Worm (Caenorhabditis elegans): ENCODE results near the gene spp-2.
A peak's percentile ranks its signal among the peaks of the same experiment; 100 is the strongest.

Gene spp-2

DNA sequence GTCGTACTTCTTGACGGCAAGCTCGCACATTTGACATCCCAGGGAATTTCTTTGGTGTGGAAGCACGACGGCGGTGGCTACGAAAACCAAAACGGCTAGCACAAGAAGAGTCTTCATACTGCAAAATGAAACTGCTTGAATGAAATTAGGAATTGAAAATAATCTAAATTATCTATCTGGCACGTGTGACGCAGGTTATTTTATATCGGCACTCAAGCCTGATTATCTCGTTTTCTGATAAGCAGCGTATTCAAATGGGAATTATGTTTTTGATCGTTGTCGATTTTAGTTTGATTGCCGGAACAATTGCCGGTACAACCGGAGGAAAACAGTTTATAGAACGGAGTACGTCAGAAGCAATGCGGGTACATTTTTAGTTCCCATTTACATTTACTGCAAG is 2.0 kb upstream of the spp-2 start, which contains the start of gene spp-4:
spp-4 (minus strand) TSS at position 118 of the 400 bp plus-strand sequence.
- no peak for TF ChIP-seq ets-7 (tag; optimal IDR thresholded peaks at IDR 0.05)
- TF ChIP-seq tra-4 (tag; optimal IDR thresholded peaks at IDR 0.05), result no peak
- TF ChIP-seq hnd-1 (tag; optimal IDR thresholded peaks at IDR 0.05), result no peak
- TF ChIP-seq F13C5.2 (tag; optimal IDR thresholded peaks at IDR 0.05), result no peak
- no peak for TF ChIP-seq ceh-13 (GFP tag; optimal IDR thresholded peaks at IDR 0.05)
- TF ChIP-seq ceh-36 (tag; optimal IDR thresholded peaks at IDR 0.05), result no peak

DNA sequence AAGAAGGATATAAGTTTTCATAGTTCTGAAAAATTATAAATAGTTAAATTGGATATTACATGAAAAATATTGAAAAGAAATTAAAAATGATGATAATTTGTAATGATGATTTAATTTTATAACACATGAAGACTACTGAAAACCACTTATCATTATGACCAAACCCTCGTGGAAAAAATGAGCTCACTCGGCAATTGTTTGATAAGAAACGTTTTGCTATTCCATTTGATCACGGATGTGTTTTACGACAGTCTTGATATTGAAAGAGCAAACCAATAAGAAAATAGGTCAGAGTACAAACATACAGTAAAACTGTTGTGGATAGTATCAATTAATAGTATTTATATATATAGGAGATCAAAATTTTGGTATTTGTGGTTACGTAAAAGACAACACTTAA is 1.3 kb downstream of the spp-2 start, which contains the start of gene spp-3:
spp-3 (minus strand) TSS at position 25 of the 400 bp plus-strand sequence.
- TF ChIP-seq tbx-37 (GFP tag; conservative IDR thresholded peaks at IDR 0.05), result no peak
- no peak for TF ChIP-seq flt-1 (GFP tag; IDR thresholded peaks at IDR 0.05)
- no peak for TF ChIP-seq sea-1 (GFP tag; conservative IDR thresholded peaks at IDR 0.05)
- TF ChIP-seq hmg-4 (GFP tag; optimal IDR thresholded peaks at IDR 0.05), result no peak
- TF ChIP-seq tbx-11 (GFP tag; IDR thresholded peaks at IDR 0.05), result no peak
- TF ChIP-seq tra-4 (tag; optimal IDR thresholded peaks at IDR 0.05), result no peak
- no peak for TF ChIP-seq ets-7 (tag; optimal IDR thresholded peaks at IDR 0.05)
- TF ChIP-seq aly-1 (tag; optimal IDR thresholded peaks at IDR 0.05), result no peak
- TF ChIP-seq scrt-1 (GFP tag; IDR thresholded peaks at IDR 0.05), result no peak
- no peak for TF ChIP-seq F13C5.2 (tag; optimal IDR thresholded peaks at IDR 0.05)
- no peak for TF ChIP-seq ceh-36 (tag; optimal IDR thresholded peaks at IDR 0.05)
- no peak for TF ChIP-seq ama-1 (optimal IDR thresholded peaks at IDR 0.05)
- no peak for TF ChIP-seq B0310.2 (tag; optimal IDR thresholded peaks at IDR 0.05)
- no peak for TF ChIP-seq pes-1 (GFP tag; IDR thresholded peaks at IDR 0.05)
- TF ChIP-seq hnd-1 (tag; optimal IDR thresholded peaks at IDR 0.05), result no peak
- no peak for TF ChIP-seq ceh-13 (GFP tag; optimal IDR thresholded peaks at IDR 0.05)
- no peak for TF ChIP-seq hmbx-1 (tag; optimal IDR thresholded peaks at IDR 0.05)

DNA sequence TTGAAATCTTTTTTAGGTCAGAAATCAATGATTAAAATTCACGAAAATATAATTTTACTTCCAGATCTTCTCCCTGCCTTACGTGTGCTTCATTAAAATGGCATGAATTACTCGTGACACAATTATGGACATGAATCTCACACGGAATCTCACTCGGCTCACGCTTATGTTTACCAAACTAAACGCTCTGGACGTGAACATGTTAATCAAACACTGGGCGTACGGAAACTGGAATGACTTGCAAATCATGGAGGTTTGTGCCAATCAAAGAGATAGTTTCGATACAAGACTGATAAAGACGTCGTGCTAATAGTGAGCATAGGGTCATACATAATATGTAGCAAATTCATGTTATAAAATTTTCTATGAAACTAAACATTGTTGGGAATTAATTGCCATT is 2.1 kb downstream of the spp-2 start:
- TF ChIP-seq ceh-13 (GFP tag; optimal IDR thresholded peaks at IDR 0.05) (no peak), aly-1 (tag; optimal IDR thresholded peaks at IDR 0.05) (no peak), flt-1 (GFP tag; IDR thresholded peaks at IDR 0.05) (no peak), ceh-36 (tag; optimal IDR thresholded peaks at IDR 0.05) (no peak), sea-1 (GFP tag; conservative IDR thresholded peaks at IDR 0.05) (no peak), tbx-11 (GFP tag; IDR thresholded peaks at IDR 0.05) (no peak), ama-1 (optimal IDR thresholded peaks at IDR 0.05) (no peak), tra-4 (tag; optimal IDR thresholded peaks at IDR 0.05) (no peak), hmbx-1 (tag; optimal IDR thresholded peaks at IDR 0.05) (no peak), scrt-1 (GFP tag; IDR thresholded peaks at IDR 0.05) (no peak), ets-7 (tag; optimal IDR thresholded peaks at IDR 0.05) (no peak), F13C5.2 (tag; optimal IDR thresholded peaks at IDR 0.05) (no peak), hnd-1 (tag; optimal IDR thresholded peaks at IDR 0.05) (no peak), B0310.2 (tag; optimal IDR thresholded peaks at IDR 0.05) (no peak), pes-1 (GFP tag; IDR thresholded peaks at IDR 0.05) (no peak), hmg-4 (GFP tag; optimal IDR thresholded peaks at IDR 0.05) (no peak), tbx-37 (GFP tag; conservative IDR thresholded peaks at IDR 0.05) (no peak)

- TF ChIP-seq ets-7 (tag; optimal IDR thresholded peaks at IDR 0.05) (no peak), aly-1 (tag; optimal IDR thresholded peaks at IDR 0.05) (no peak), F13C5.2 (tag; optimal IDR thresholded peaks at IDR 0.05) (no peak), tbx-11 (GFP tag; IDR thresholded peaks at IDR 0.05) (no peak), pes-1 (GFP tag; IDR thresholded peaks at IDR 0.05) (no peak)
These were observed 3.4 kb downstream of the spp-2 start for ce11 chrX:7313236-7313635.

- TF ChIP-seq sea-1 (GFP tag; conservative IDR thresholded peaks at IDR 0.05), result no peak
- no peak for TF ChIP-seq scrt-1 (GFP tag; IDR thresholded peaks at IDR 0.05)
- TF ChIP-seq hnd-1 (tag; optimal IDR thresholded peaks at IDR 0.05), result no peak
- no peak for TF ChIP-seq flt-1 (GFP tag; IDR thresholded peaks at IDR 0.05)
- TF ChIP-seq ceh-13 (GFP tag; optimal IDR thresholded peaks at IDR 0.05), result no peak
- no peak for TF ChIP-seq ets-7 (tag; optimal IDR thresholded peaks at IDR 0.05)
- no peak for TF ChIP-seq tbx-11 (GFP tag; IDR thresholded peaks at IDR 0.05)
- no peak for TF ChIP-seq tbx-37 (GFP tag; conservative IDR thresholded peaks at IDR 0.05)
- no peak for TF ChIP-seq hmbx-1 (tag; optimal IDR thresholded peaks at IDR 0.05)
- TF ChIP-seq hmg-4 (GFP tag; optimal IDR thresholded peaks at IDR 0.05), result no peak
- TF ChIP-seq F13C5.2 (tag; optimal IDR thresholded peaks at IDR 0.05), result no peak
- TF ChIP-seq tra-4 (tag; optimal IDR thresholded peaks at IDR 0.05), result no peak
- TF ChIP-seq pes-1 (GFP tag; IDR thresholded peaks at IDR 0.05), result no peak
These were observed 4.7 kb downstream of the spp-2 start for ce11 chrX:7311870-7312269.

ce11 chrX:7309775-7310174 is 6.8 kb downstream of the spp-2 start, which contains the start of the genes his-38 and his-40:
his-38 (minus strand) TSS chrX:7309875.
his-40 (plus strand) TSS chrX:7310110.
- TF ChIP-seq hnd-1 (tag; optimal IDR thresholded peaks at IDR 0.05) (no peak), scrt-1 (GFP tag; IDR thresholded peaks at IDR 0.05) (peak; percentile 8; the same call in 1 of the 2 replicates)

DNA sequence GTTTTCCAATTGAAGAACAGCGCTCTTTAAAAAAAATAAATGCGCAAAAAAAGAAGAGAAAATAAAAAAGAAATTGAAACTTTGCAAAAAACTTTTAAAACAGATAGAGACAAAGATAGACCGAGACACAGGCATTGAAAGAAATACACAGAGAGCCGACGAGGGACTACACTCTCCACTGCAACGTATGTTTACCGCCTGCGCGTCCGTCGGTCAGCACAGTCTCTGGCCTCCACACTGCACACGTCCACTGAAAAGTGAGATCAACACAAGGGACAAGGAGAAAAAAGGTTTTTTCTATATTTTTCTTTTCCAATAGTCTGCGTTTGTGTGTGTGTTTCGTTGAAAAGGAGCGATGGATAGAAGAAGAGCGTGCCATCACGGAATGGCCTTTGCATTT is 10.2 kb downstream of the spp-2 start:
- TF ChIP-seq F13C5.2 (tag; optimal IDR thresholded peaks at IDR 0.05) (peak; percentile 8), tbx-37 (GFP tag; conservative IDR thresholded peaks at IDR 0.05) (no peak), hnd-1 (tag; optimal IDR thresholded peaks at IDR 0.05) (no peak), ceh-13 (GFP tag; optimal IDR thresholded peaks at IDR 0.05) (no peak), hmg-4 (GFP tag; optimal IDR thresholded peaks at IDR 0.05) (peak; percentile 13)

ce11 chrX:7305520-7306186 is 11.0 kb downstream of the spp-2 start, which contains the start of gene sur-5:
sur-5 (minus strand) TSS chrX:7305570.
- no peak for TF ChIP-seq aly-1 (tag; optimal IDR thresholded peaks at IDR 0.05)
- no peak for TF ChIP-seq hmbx-1 (tag; optimal IDR thresholded peaks at IDR 0.05)
- TF ChIP-seq F13C5.2 (tag; optimal IDR thresholded peaks at IDR 0.05), result no peak
- TF ChIP-seq ceh-36 (tag; optimal IDR thresholded peaks at IDR 0.05), result no peak
- TF ChIP-seq ets-7 (tag; optimal IDR thresholded peaks at IDR 0.05), result no peak
- TF ChIP-seq sea-1 (GFP tag; conservative IDR thresholded peaks at IDR 0.05), result no peak
- TF ChIP-seq ama-1 (optimal IDR thresholded peaks at IDR 0.05), result no peak
- TF ChIP-seq B0310.2 (tag; optimal IDR thresholded peaks at IDR 0.05), result no peak
- no peak for TF ChIP-seq flt-1 (GFP tag; IDR thresholded peaks at IDR 0.05)
- TF ChIP-seq tra-4 (tag; optimal IDR thresholded peaks at IDR 0.05), result no peak
- no peak for TF ChIP-seq hmg-4 (GFP tag; optimal IDR thresholded peaks at IDR 0.05)
- TF ChIP-seq scrt-1 (GFP tag; IDR thresholded peaks at IDR 0.05), result no peak
- TF ChIP-seq tbx-11 (GFP tag; IDR thresholded peaks at IDR 0.05), result no peak
- no peak for TF ChIP-seq pes-1 (GFP tag; IDR thresholded peaks at IDR 0.05)
- TF ChIP-seq tbx-37 (GFP tag; conservative IDR thresholded peaks at IDR 0.05), result no peak
